Fruit fly (Drosophila melanogaster): Measurements from ENCODE around the gene chb.

The chb gene

dm6 chr3L:21172527-21173253, at the start of gene chb, which contains the start of gene AsnS:
Gene chb, plus strand, starts transcription at chr3L:21172853.
Gene AsnS, plus strand, starts transcription at chr3L:21173118.
- TF ChIP-seq CG17801 (GFP tag; optimal IDR thresholded peaks at IDR 0.05; ENCODE audit: partially characterized antibody), result peak; percentile 93

dm6 chr3L:21123453-21123852, 49.2 kb upstream of the chb start, which contains the start of gene CG33284:
Gene CG33284, plus strand, starts transcription at chr3L:21123753.
- TF ChIP-seq CG17801 (GFP tag; optimal IDR thresholded peaks at IDR 0.05; ENCODE audit: partially characterized antibody), result no peak

- no peak for TF ChIP-seq CG17801 (GFP tag; optimal IDR thresholded peaks at IDR 0.05; ENCODE audit: partially characterized antibody)
Observed at dm6 chr3L:21129682-21130081, 43.0 kb upstream of the chb start.

dm6 chr3L:21130839-21131410, 41.7 kb upstream of the chb start, which contains the start of gene ko:
Gene ko, minus strand, starts transcription at chr3L:21131159.
- TF ChIP-seq CG17801 (GFP tag; optimal IDR thresholded peaks at IDR 0.05; ENCODE audit: partially characterized antibody), result no peak

- TF ChIP-seq CG17801 (GFP tag; optimal IDR thresholded peaks at IDR 0.05; ENCODE audit: partially characterized antibody), result no peak
Observed at dm6 chr3L:21131427-21131826, 41.2 kb upstream of the chb start, which contains the start of gene ICA69. Gene ICA69, plus strand, starts transcription at chr3L:21131446.

DNA sequence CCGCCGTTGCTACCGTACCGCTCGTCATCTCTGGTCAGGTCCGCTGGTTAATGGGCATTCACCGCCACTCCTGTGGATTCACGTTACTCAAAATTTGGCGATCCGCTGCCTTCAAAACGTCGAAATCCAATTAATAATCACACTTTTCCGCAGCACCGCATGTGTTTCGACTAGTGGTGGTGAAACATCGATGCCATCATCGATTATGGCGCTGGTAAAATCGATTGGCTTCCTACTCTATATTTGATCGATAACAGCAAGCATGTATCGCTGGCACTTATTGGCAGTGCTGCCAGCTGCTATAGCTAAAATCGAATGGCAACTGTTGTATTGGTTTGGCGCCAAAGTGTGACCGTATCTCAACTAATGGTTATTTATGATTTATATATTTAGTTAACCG, 36.8 kb upstream of the chb start:
- peak; percentile 42 for TF ChIP-seq CG17801 (GFP tag; optimal IDR thresholded peaks at IDR 0.05; ENCODE audit: partially characterized antibody)

DNA sequence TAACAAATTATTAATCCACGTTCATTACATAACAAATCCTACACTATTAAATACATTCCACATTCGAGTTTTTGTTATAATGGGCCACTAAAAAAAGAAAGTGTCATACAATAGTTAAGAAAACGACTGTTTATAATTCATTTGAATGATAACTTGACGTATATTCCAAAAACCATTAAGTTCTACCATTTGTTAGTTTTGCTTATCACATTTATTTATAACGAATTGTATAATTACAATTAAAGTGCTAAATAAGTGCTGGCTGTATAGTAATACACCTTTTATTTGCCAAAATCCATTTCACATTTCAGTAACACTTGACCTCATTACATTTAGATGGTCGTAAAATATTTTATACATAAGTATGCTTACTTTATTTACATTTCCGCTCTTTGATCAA, 36.4 kb upstream of the chb start, which contains the start of gene CG10565:
Gene CG10565, minus strand, starts transcription at position 101 of the 400 bp plus-strand sequence.
- no peak for TF ChIP-seq CG17801 (GFP tag; optimal IDR thresholded peaks at IDR 0.05; ENCODE audit: partially characterized antibody)

DNA sequence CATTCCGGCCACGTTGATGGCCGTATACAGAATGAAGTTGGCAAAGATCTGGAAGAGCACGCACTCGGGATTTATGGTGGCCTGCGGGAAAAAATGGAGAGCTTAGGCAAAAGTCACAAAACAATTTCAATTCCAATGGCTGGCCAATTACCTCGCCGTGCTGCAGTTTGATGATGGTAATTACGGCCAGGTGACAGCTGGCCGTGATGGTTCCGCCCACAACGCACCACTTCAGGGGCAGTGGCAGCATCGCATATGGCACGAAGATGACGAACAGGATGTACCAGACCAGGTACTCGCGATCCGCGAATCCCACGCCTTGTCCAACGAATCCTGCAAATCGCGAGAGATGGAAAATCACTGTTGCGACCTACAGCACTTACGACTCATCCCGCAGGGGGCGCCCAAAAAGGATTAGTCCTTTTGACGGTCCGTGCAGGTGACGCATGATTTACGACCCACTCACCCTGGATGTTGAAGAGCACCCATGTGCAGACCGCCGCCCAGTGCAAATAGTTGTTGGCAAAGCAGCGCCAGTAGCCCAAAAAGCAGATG, 26.7 kb upstream of the chb start:
- no peak for TF ChIP-seq CG17801 (GFP tag; optimal IDR thresholded peaks at IDR 0.05; ENCODE audit: partially characterized antibody)

dm6 chr3L:21171905-21172304, 748 bp upstream of the chb start, which contains the start of gene Ac78C:
Gene Ac78C, minus strand, starts transcription at chr3L:21171930.
- peak; percentile 90 for TF ChIP-seq CG17801 (GFP tag; optimal IDR thresholded peaks at IDR 0.05; ENCODE audit: partially characterized antibody)

dm6 chr3L:21174962-21175361, 2.3 kb downstream of the chb start:
- TF ChIP-seq CG17801 (GFP tag; optimal IDR thresholded peaks at IDR 0.05; ENCODE audit: partially characterized antibody), result no peak

dm6 chr3L:21175531-21176271, 3.0 kb downstream of the chb start:
- TF ChIP-seq CG17801 (GFP tag; optimal IDR thresholded peaks at IDR 0.05; ENCODE audit: partially characterized antibody), result no peak

- TF ChIP-seq CG17801 (GFP tag; optimal IDR thresholded peaks at IDR 0.05; ENCODE audit: partially characterized antibody), result no peak
Observed at dm6 chr3L:21176276-21176934, 3.8 kb downstream of the chb start.

dm6 chr3L:21176935-21177581, 4.4 kb downstream of the chb start:
- no peak for TF ChIP-seq CG17801 (GFP tag; optimal IDR thresholded peaks at IDR 0.05; ENCODE audit: partially characterized antibody)

dm6 chr3L:21185622-21186021, 13.0 kb downstream of the chb start:
- TF ChIP-seq CG17801 (GFP tag; optimal IDR thresholded peaks at IDR 0.05; ENCODE audit: partially characterized antibody), result no peak
